Worm (Caenorhabditis elegans): Measurements from ENCODE around the gene F02C12.1.

F02C12.1 gene

ce11 chrX:13356469-13356868, 45.4 kb upstream of the F02C12.1 start:
- peak; percentile 88 for TF ChIP-seq nhr-129 (tag; optimal IDR thresholded peaks at IDR 0.05)
- TF ChIP-seq unc-55 (GFP tag; optimal IDR thresholded peaks at IDR 0.05): no peak
- TF ChIP-seq nhr-11 (tag; optimal IDR thresholded peaks at IDR 0.05): no peak
- TF ChIP-seq fos-1 (tag; optimal IDR thresholded peaks at IDR 0.05): peak; percentile 83
- TF ChIP-seq C34F6.9 (tag; optimal IDR thresholded peaks at IDR 0.05): no peak
- TF ChIP-seq mab-5 (tag; optimal IDR thresholded peaks at IDR 0.05): no peak
- TF ChIP-seq elt-1 (tag; optimal IDR thresholded peaks at IDR 0.05): no peak
- TF ChIP-seq peb-1 (tag; optimal IDR thresholded peaks at IDR 0.05): no peak
- TF ChIP-seq ceh-82 (tag; optimal IDR thresholded peaks at IDR 0.05): no peak
- no peak for TF ChIP-seq nhr-12 (tag; optimal IDR thresholded peaks at IDR 0.05)
- TF ChIP-seq R02D3.7 (tag; optimal IDR thresholded peaks at IDR 0.05): no peak
- peak; percentile 93 for TF ChIP-seq nhr-21 (tag; optimal IDR thresholded peaks at IDR 0.05)
- peak; percentile 73 for TF ChIP-seq sem-4 (tag; optimal IDR thresholded peaks at IDR 0.05)
- TF ChIP-seq lsy-2 (tag; optimal IDR thresholded peaks at IDR 0.05): peak in 1 of 2 experiments; percentile 59
- no peak for TF ChIP-seq nhr-237 (tag; optimal IDR thresholded peaks at IDR 0.05)
- no peak for TF ChIP-seq nhr-23 (tag; optimal IDR thresholded peaks at IDR 0.05)
- no peak for TF ChIP-seq unc-39 (tag; optimal IDR thresholded peaks at IDR 0.05)
- TF ChIP-seq nhr-10 (tag; optimal IDR thresholded peaks at IDR 0.05): no peak
- no peak for TF ChIP-seq ztf-11 (tag; optimal IDR thresholded peaks at IDR 0.05)
- TF ChIP-seq mdl-1 (tag; optimal IDR thresholded peaks at IDR 0.05): peak; percentile 71 to 84
- TF ChIP-seq elt-3 (tag; optimal IDR thresholded peaks at IDR 0.05): no peak
- TF ChIP-seq mbf-1 (tag; optimal IDR thresholded peaks at IDR 0.05): no peak
- TF ChIP-seq ztf-1 (GFP tag; conservative IDR thresholded peaks at IDR 0.05): no peak
- TF ChIP-seq crh-2 (tag; optimal IDR thresholded peaks at IDR 0.05): peak; percentile 82
- TF ChIP-seq blmp-1 (tag; optimal IDR thresholded peaks at IDR 0.05; ENCODE audit: insufficient read depth): peak; percentile 83
- TF ChIP-seq zag-1 (tag; optimal IDR thresholded peaks at IDR 0.05): no peak
- peak; percentile 84 for TF ChIP-seq sma-3 (GFP tag; optimal IDR thresholded peaks at IDR 0.05)
- peak; percentile 2 for TF ChIP-seq gmeb-1 (tag; optimal IDR thresholded peaks at IDR 0.05)
- TF ChIP-seq skn-1 (tag; optimal IDR thresholded peaks at IDR 0.05): no peak
- TF ChIP-seq F13H6.1 (tag; optimal IDR thresholded peaks at IDR 0.05): peak; percentile 86
- no peak for TF ChIP-seq ceh-16 (tag; optimal IDR thresholded peaks at IDR 0.05)
- TF ChIP-seq unc-62 (GFP tag; optimal IDR thresholded peaks at IDR 0.05): no peak
- TF ChIP-seq lin-11 (tag; optimal IDR thresholded peaks at IDR 0.05): peak; percentile 11
- TF ChIP-seq aly-2 (tag; optimal IDR thresholded peaks at IDR 0.05): no peak
- TF ChIP-seq nhr-6 (tag; optimal IDR thresholded peaks at IDR 0.05): peak; percentile 29
- TF ChIP-seq alr-1 (tag; optimal IDR thresholded peaks at IDR 0.05): no peak
- no peak for TF ChIP-seq ama-1 (optimal IDR thresholded peaks at IDR 0.05)
- peak; percentile 34 for TF ChIP-seq ztf-4 (tag; optimal IDR thresholded peaks at IDR 0.05)
- no peak for TF ChIP-seq ZK546.5 (tag; optimal IDR thresholded peaks at IDR 0.05)
- peak; percentile 54 for TF ChIP-seq Y55F3AM.14 (GFP tag; optimal IDR thresholded peaks at IDR 0.05)
- no peak for TF ChIP-seq snpc-4 (tag; optimal IDR thresholded peaks at IDR 0.05)
- TF ChIP-seq dmd-4 (tag; optimal IDR thresholded peaks at IDR 0.05): no peak
- TF ChIP-seq egl-27 (tag; optimal IDR thresholded peaks at IDR 0.05): peak; percentile 77
- peak; percentile 86 for TF ChIP-seq nhr-25 (tag; optimal IDR thresholded peaks at IDR 0.05)
- no peak for TF ChIP-seq lin-39 (tag; optimal IDR thresholded peaks at IDR 0.05)
- TF ChIP-seq nhr-77 (tag; optimal IDR thresholded peaks at IDR 0.05): no peak
- peak; percentile 99 for TF ChIP-seq sma-9 (GFP tag; optimal IDR thresholded peaks at IDR 0.05)
- no peak for TF ChIP-seq sma-9 (tag; optimal IDR thresholded peaks at IDR 0.05)
- TF ChIP-seq lin-13 (GFP tag; optimal IDR thresholded peaks at IDR 0.05): peak; percentile 46
